Worm (Caenorhabditis elegans): ENCODE results near the gene srbc-31.

ce11 chrV:3496880-3497279 is 19.5 kb upstream of the srbc-31 start, which contains the start of gene C07G3.15:
- TF ChIP-seq nfya-1 (tag; optimal IDR thresholded peaks at IDR 0.05): no peak
- no peak for TF ChIP-seq pha-4 (tag; optimal IDR thresholded peaks at IDR 0.05)
- no peak for TF ChIP-seq ceh-2 (tag; optimal IDR thresholded peaks at IDR 0.05)
- no peak for TF ChIP-seq pqm-1 (tag; optimal IDR thresholded peaks at IDR 0.05)
- no peak for TF ChIP-seq ceh-34 (tag; optimal IDR thresholded peaks at IDR 0.05)
- TF ChIP-seq ref-2 (tag; optimal IDR thresholded peaks at IDR 0.05): no peak
- no peak for TF ChIP-seq ceh-19 (GFP tag; optimal IDR thresholded peaks at IDR 0.05)
